Worm (Caenorhabditis elegans) whole organism, L3 larva: Measurements from ENCODE around the gene srh-236.
A peak's percentile ranks its signal among the peaks of the same experiment; 100 is the strongest.

ENCODE experiments used
- R02D3.7 ChIP-seq: fragments of 150-350 bp; optimal IDR thresholded peaks from 2 replicates; lab custom pipeline; 2014; ENCODE audit warnings: missing biosample characterization, missing genetic modification characterization
- ZK546.5 ChIP-seq: sonication (generic microtip); optimal IDR thresholded peaks from 2 replicates; lab custom pipeline; 2017; ENCODE audit warnings: missing biosample characterization, missing genetic modification characterization
- aly-2 ChIP-seq: fragments of 150-350 bp; optimal IDR thresholded peaks from 2 replicates; lab custom pipeline; 2014; ENCODE audit warnings: missing biosample characterization, missing genetic modification characterization
- ama-1 ChIP-seq: fragments of 150-350 bp; optimal IDR thresholded peaks from 2 replicates; lab custom pipeline; 2018
- ceh-16 ChIP-seq: sonication (generic microtip); optimal IDR thresholded peaks from 2 replicates; lab custom pipeline; 2017; ENCODE audit warnings: missing biosample characterization, missing genetic modification characterization
- ceh-28 ChIP-seq: fragments of 150-350 bp; optimal IDR thresholded peaks from 2 replicates; lab custom pipeline; 2014; ENCODE audit warnings: missing biosample characterization, missing genetic modification reagents, missing genetic modification characterization
- ceh-82 ChIP-seq: fragments of 150-350 bp; optimal IDR thresholded peaks from 2 replicates; lab custom pipeline; 2014; ENCODE audit warnings: missing biosample characterization, missing genetic modification characterization
- egl-27 ChIP-seq: sonication (generic microtip); optimal IDR thresholded peaks from 4 replicates; lab custom pipeline; 2017; ENCODE audit warnings: missing biosample characterization, missing genetic modification reagents, missing genetic modification characterization
- elt-2 ChIP-seq: sonication (generic microtip); optimal IDR thresholded peaks from 2 replicates; lab custom pipeline; 2016; ENCODE audit warnings: missing genetic modification reagents, mild to moderate bottlenecking, missing genetic modification characterization, missing compliant biosample characterization
- elt-3 ChIP-seq, 3 experiments: fragments of 150-350 bp in 1 of 3; sonication (generic microtip) in 2 of 3; optimal IDR thresholded peaks; 2 replicates in 2 of 3; 4 replicates in 1 of 3; lab custom pipeline; 2014 to 2017; ENCODE audit warnings: missing biosample characterization in 3 of 3, missing genetic modification characterization in 3 of 3
- fkh-2 ChIP-seq: fragments of 150-350 bp; optimal IDR thresholded peaks from 2 replicates; lab custom pipeline; 2014; ENCODE audit warnings: missing biosample characterization, missing genetic modification reagents, missing genetic modification characterization
- fos-1 ChIP-seq: fragments of 150-350 bp; optimal IDR thresholded peaks from 2 replicates; lab custom pipeline; 2014; ENCODE audit warnings: missing biosample characterization, missing genetic modification characterization
- hmg-11 ChIP-seq: sonication (generic microtip); optimal IDR thresholded peaks from 2 replicates; lab custom pipeline; 2016; ENCODE audit warnings: missing genetic modification characterization, missing compliant biosample characterization
- jun-1 ChIP-seq: fragments of 150-350 bp; optimal IDR thresholded peaks from 2 replicates; lab custom pipeline; 2014; ENCODE audit warnings: missing biosample characterization, missing genetic modification reagents, missing genetic modification characterization
- lin-15B ChIP-seq: fragments of 150-350 bp; optimal IDR thresholded peaks from 2 replicates; lab custom pipeline; 2014; ENCODE audit warnings: missing biosample characterization, missing genetic modification characterization
- lin-39 ChIP-seq: fragments of 150-350 bp; optimal IDR thresholded peaks from 2 replicates; lab custom pipeline; 2018; ENCODE audit warnings: missing biosample characterization, missing genetic modification reagents, missing genetic modification characterization
- lsy-12 ChIP-seq: sonication (generic microtip); optimal IDR thresholded peaks from 2 replicates; lab custom pipeline; 2016; ENCODE audit warnings: mild to moderate bottlenecking, missing genetic modification characterization, missing compliant biosample characterization
- mdl-1 ChIP-seq: fragments of 150-350 bp; optimal IDR thresholded peaks from 2 replicates; lab custom pipeline; 2014; ENCODE audit warnings: missing biosample characterization, missing genetic modification characterization
- mml-1 ChIP-seq: fragments of 150-350 bp; sonication (generic microtip); optimal IDR thresholded peaks from 3 replicates; lab custom pipeline; 2014; ENCODE audit warnings: missing biosample characterization, missing genetic modification characterization
- nfya-1 ChIP-seq: sonication (generic microtip); optimal IDR thresholded peaks from 2 replicates; lab custom pipeline; 2017; ENCODE audit warnings: missing genetic modification characterization, mild to moderate bottlenecking, missing compliant biosample characterization, antibody characterized with exemption, moderate library complexity; ENCODE audit not compliant: insufficient read depth
- nhr-11 ChIP-seq: fragments of 150-350 bp; optimal IDR thresholded peaks from 2 replicates; lab custom pipeline; 2014; ENCODE audit warnings: missing biosample characterization, missing genetic modification characterization
- nhr-12 ChIP-seq: fragments of 150-350 bp; optimal IDR thresholded peaks from 2 replicates; lab custom pipeline; 2014; ENCODE audit warnings: missing biosample characterization, missing genetic modification characterization
- nhr-23 ChIP-seq: fragments of 150-350 bp; optimal IDR thresholded peaks from 2 replicates; lab custom pipeline; 2014; ENCODE audit warnings: missing biosample characterization, missing genetic modification reagents, missing genetic modification characterization
- nhr-237 ChIP-seq: fragments of 150-350 bp; optimal IDR thresholded peaks from 2 replicates; lab custom pipeline; 2014; ENCODE audit warnings: missing biosample characterization, missing genetic modification characterization
- nhr-25 ChIP-seq: sonication (generic microtip); optimal IDR thresholded peaks from 2 replicates; lab custom pipeline; 2017; ENCODE audit warnings: missing biosample characterization, missing genetic modification characterization
- nhr-28 ChIP-seq: fragments of 150-350 bp; optimal IDR thresholded peaks from 2 replicates; lab custom pipeline; 2014; ENCODE audit warnings: missing biosample characterization, missing genetic modification characterization
- nhr-43 ChIP-seq: sonication (generic microtip); optimal IDR thresholded peaks from 2 replicates; lab custom pipeline; 2016; ENCODE audit warnings: mild to moderate bottlenecking, missing genetic modification characterization, missing compliant biosample characterization; ENCODE audit not compliant: poor library complexity, severe bottlenecking
- nhr-67 ChIP-seq: fragments of 150-350 bp; optimal IDR thresholded peaks from 2 replicates; lab custom pipeline; 2014; ENCODE audit warnings: missing biosample characterization, missing genetic modification characterization
- nhr-76 ChIP-seq: fragments of 150-350 bp; sonication (generic microtip); optimal IDR thresholded peaks from 5 replicates; lab custom pipeline; 2014; ENCODE audit warnings: missing biosample characterization, missing genetic modification characterization
- nhr-77 ChIP-seq: fragments of 150-350 bp; optimal IDR thresholded peaks from 2 replicates; lab custom pipeline; 2014; ENCODE audit warnings: missing biosample characterization, missing genetic modification characterization
- pha-4 ChIP-seq: fragments of 150-350 bp; optimal IDR thresholded peaks from 2 replicates; lab custom pipeline; 2014; ENCODE audit warnings: missing biosample characterization, missing genetic modification reagents, missing genetic modification characterization
- pqm-1 ChIP-seq: fragments of 150-350 bp; optimal IDR thresholded peaks from 2 replicates; lab custom pipeline; 2017; ENCODE audit warnings: missing biosample characterization, missing genetic modification characterization, inconsistent platforms
- sea-2 ChIP-seq: fragments of 150-350 bp; sonication (generic microtip); optimal IDR thresholded peaks from 4 replicates; lab custom pipeline; 2014; ENCODE audit warnings: missing biosample characterization, missing genetic modification reagents, missing genetic modification characterization
- skn-1 ChIP-seq: fragments of 150-350 bp; optimal IDR thresholded peaks from 2 replicates; lab custom pipeline; 2014; ENCODE audit warnings: missing biosample characterization, missing genetic modification characterization
- snpc-4 ChIP-seq: fragments of 150-350 bp; optimal IDR thresholded peaks from 2 replicates; lab custom pipeline; 2014; ENCODE audit warnings: missing biosample characterization, missing genetic modification characterization
- tbx-2 ChIP-seq: sonication (generic microtip); optimal IDR thresholded peaks from 2 replicates; lab custom pipeline; 2016; ENCODE audit warnings: mild to moderate bottlenecking, missing genetic modification characterization, missing compliant biosample characterization
- zag-1 ChIP-seq: fragments of 150-350 bp; optimal IDR thresholded peaks from 2 replicates; lab custom pipeline; 2014; ENCODE audit warnings: missing biosample characterization, missing genetic modification characterization
- ztf-11 ChIP-seq: fragments of 150-350 bp; optimal IDR thresholded peaks from 2 replicates; lab custom pipeline; 2014; ENCODE audit warnings: missing biosample characterization, missing genetic modification characterization
- ztf-4 ChIP-seq: fragments of 150-350 bp; optimal IDR thresholded peaks from 2 replicates; lab custom pipeline; 2014; ENCODE audit warnings: missing biosample characterization, missing genetic modification characterization

The srh-236 gene

DNA sequence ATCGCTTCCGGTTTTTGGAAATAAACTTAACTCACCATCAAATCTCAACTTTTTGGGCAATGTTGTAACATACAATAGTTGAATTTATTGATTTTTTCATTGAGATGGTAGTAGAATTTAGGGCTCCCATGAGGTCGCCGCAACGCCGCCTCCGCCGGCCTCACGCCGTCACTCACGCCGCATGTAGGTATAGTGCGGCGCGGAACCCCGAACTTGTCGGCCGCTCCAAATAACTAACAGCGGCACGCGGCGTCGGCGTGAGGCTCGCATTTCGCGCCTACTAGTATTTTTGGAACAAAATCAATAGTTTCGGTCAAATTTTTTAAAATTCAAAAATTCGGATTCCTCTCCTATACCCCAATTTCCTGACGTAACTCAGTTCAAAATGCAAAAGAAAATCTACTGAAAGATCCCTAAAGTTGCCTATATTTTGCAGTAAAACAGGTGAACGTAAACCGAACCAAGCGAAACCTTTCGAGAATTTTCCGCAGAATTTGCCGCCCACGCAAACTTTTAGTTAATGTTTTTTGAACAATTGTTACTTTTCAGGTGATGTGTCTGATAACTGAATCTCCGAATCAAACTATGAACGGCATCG, 39.6 kb upstream of the srh-236 start, which contains the start of gene Y61B8A.6:
Gene Y61B8A.6 (plus strand): TSS at position 548 of the 598 bp plus-strand sequence.
- no peak for TF ChIP-seq fkh-2 (tag; lab: Kevin White, UChicago)
- no peak for TF ChIP-seq ceh-82 (tag; lab: Kevin White, UChicago)
- no peak for TF ChIP-seq lin-39 (tag; lab: Kevin White, UChicago)
- TF ChIP-seq lin-15B (tag; lab: Kevin White, UChicago), result no peak
- TF ChIP-seq ceh-16 (tag; lab: Kevin White, UChicago), result no peak
- no peak for TF ChIP-seq ZK546.5 (tag; lab: Kevin White, UChicago)
- TF ChIP-seq ztf-4, result no peak
- no peak for TF ChIP-seq skn-1
- TF ChIP-seq nhr-67 (tag; lab: Kevin White, UChicago), result no peak
- TF ChIP-seq fos-1, result no peak
- TF ChIP-seq nhr-237 (tag; lab: Kevin White, UChicago), result no peak
- no peak for TF ChIP-seq lsy-12 (tag; lab: Kevin White, UChicago)
- TF ChIP-seq elt-2 (tag; lab: Kevin White, UChicago), result no peak
- TF ChIP-seq pha-4 (tag; lab: Kevin White, UChicago), result no peak
- no peak for TF ChIP-seq ama-1 (lab: Kevin White, UChicago)
- TF ChIP-seq nhr-77 (tag; lab: Kevin White, UChicago), result no peak
- TF ChIP-seq nhr-76 (tag; lab: Kevin White, UChicago), result no peak
- TF ChIP-seq mdl-1 (tag; lab: Kevin White, UChicago), result no peak
- TF ChIP-seq nfya-1 (tag; lab: Kevin White, UChicago), result no peak
- TF ChIP-seq hmg-11 (tag; lab: Kevin White, UChicago), result no peak

ce11 chrV:17248915-17249314, 37.1 kb upstream of the srh-236 start, which contains the start of gene clec-243:
TSS of gene clec-243 (minus strand) at chrV:17249015.
- TF ChIP-seq nhr-76 (tag; lab: Kevin White, UChicago) (no peak), ama-1 (lab: Kevin White, UChicago) (no peak), zag-1 (tag; lab: Kevin White, UChicago) (no peak), nhr-25 (no peak), nhr-12 (no peak), tbx-2 (tag; lab: Kevin White, UChicago) (no peak), skn-1 (no peak), nhr-11 (tag; lab: Kevin White, UChicago) (no peak), snpc-4 (no peak), jun-1 (tag; lab: Kevin White, UChicago) (no peak), ceh-28 (tag; lab: Kevin White, UChicago) (no peak)

ce11 chrV:17245406-17245805, 33.6 kb upstream of the srh-236 start, which contains the start of gene clec-242:
TSS of gene clec-242 (minus strand) at chrV:17245506.
- TF ChIP-seq elt-3 (tag; optimal IDR thresholded peaks at IDR 0.05; lab: Kevin White, UChicago), result no peak
- no peak for TF ChIP-seq aly-2 (tag; lab: Kevin White, UChicago)
- TF ChIP-seq nhr-43 (tag; lab: Kevin White, UChicago), result no peak
- TF ChIP-seq snpc-4, result no peak
- no peak for TF ChIP-seq pqm-1 (tag; lab: Kevin White, UChicago)
- TF ChIP-seq nhr-25, result no peak
- no peak for TF ChIP-seq ZK546.5 (tag; lab: Kevin White, UChicago)
- no peak for TF ChIP-seq nhr-28 (tag; lab: Kevin White, UChicago)
- no peak for TF ChIP-seq zag-1 (tag; lab: Kevin White, UChicago)
- no peak for TF ChIP-seq lin-15B (tag; lab: Kevin White, UChicago)
- no peak for TF ChIP-seq sea-2 (GFP tag; lab: Kevin White, UChicago)
- TF ChIP-seq R02D3.7 (tag; lab: Kevin White, UChicago), result no peak
- no peak for TF ChIP-seq egl-27
- TF ChIP-seq ztf-4, result no peak
- TF ChIP-seq mml-1 (tag; lab: Kevin White, UChicago), result no peak
- no peak for TF ChIP-seq lsy-12 (tag; lab: Kevin White, UChicago)

DNA sequence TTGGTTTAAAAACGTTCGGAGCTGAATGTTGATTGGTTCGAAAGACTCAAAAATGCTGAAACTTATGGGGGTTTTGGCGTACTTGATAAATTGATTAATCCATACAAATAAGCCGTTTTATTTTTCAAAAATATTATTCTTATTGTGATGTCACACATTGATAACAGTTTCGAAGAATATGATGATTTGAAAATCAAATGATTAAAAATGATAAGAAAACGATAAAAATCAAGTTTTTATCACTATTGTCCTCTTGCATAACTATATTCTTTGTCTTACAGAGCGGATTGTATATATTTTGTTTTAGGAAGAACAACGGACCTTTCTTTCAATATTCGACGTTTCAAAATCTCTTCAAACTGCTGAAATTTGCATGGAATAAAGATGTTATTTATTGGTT, 31.2 kb upstream of the srh-236 start:
- TF ChIP-seq elt-2 (tag; lab: Kevin White, UChicago) (peak; percentile 76), pqm-1 (tag; lab: Kevin White, UChicago) (peak; percentile 8), ztf-11 (tag; lab: Kevin White, UChicago) (no peak), fos-1 (no peak), lsy-12 (tag; lab: Kevin White, UChicago) (no peak), egl-27 (no peak), ceh-16 (tag; lab: Kevin White, UChicago) (no peak), nhr-23 (no peak), nfya-1 (tag; lab: Kevin White, UChicago) (no peak)
